Fruit fly (Drosophila melanogaster): ENCODE data around the gene CG16820.

The CG16820 gene

dm6 chr2L:13289689-13290088 is 43.7 kb downstream of the CG16820 start, which contains the start of gene CG31729 (continued):
- no peak for TF ChIP-seq az2 (GFP tag; optimal IDR thresholded peaks at IDR 0.05)
- TF ChIP-seq Dref (GFP tag; IDR thresholded peaks at IDR 0.05): no peak
- peak; percentile 35 for TF ChIP-seq phol (tag; optimal IDR thresholded peaks at IDR 0.05)
- no peak for TF ChIP-seq HLH54F (GFP tag; optimal IDR thresholded peaks at IDR 0.05)
- no peak for TF ChIP-seq CG4404 (GFP tag; IDR thresholded peaks at IDR 0.05)
- peak; percentile 50 for TF ChIP-seq Ets97D (GFP tag; optimal IDR thresholded peaks at IDR 0.05)
- no peak for TF ChIP-seq CG43689 (GFP tag; IDR thresholded peaks at IDR 0.05)
- no peak for TF ChIP-seq CG1529 (GFP tag; optimal IDR thresholded peaks at IDR 0.05)
- no peak for TF ChIP-seq CG15601 (tag; optimal IDR thresholded peaks at IDR 0.05)
- peak; percentile 4 for TF ChIP-seq Fer2 (tag; optimal IDR thresholded peaks at IDR 0.05)
- TF ChIP-seq stwl (tag; optimal IDR thresholded peaks at IDR 0.05): peak; percentile 59
- no peak for TF ChIP-seq CG7556 (GFP tag; optimal IDR thresholded peaks at IDR 0.05)
- TF ChIP-seq CG34376 (GFP tag; optimal IDR thresholded peaks at IDR 0.05): no peak
- TF ChIP-seq sug (tag; optimal IDR thresholded peaks at IDR 0.05): no peak
- no peak for TF ChIP-seq CG33557 (GFP tag; optimal IDR thresholded peaks at IDR 0.05)
- TF ChIP-seq CG10267 (tag; optimal IDR thresholded peaks at IDR 0.05): peak; percentile 86
- peak; percentile 28; the same call in 1 of the 2 replicates for TF ChIP-seq CG3847 (GFP tag; IDR thresholded peaks at IDR 0.05)
- no peak for TF ChIP-seq CG10543 (GFP tag; optimal IDR thresholded peaks at IDR 0.05)
- TF ChIP-seq CG14667 (GFP tag; IDR thresholded peaks at IDR 0.05): no peak
- TF ChIP-seq E2f2 (GFP tag; IDR thresholded peaks at IDR 0.05): peak; percentile 91
- no peak for TF ChIP-seq CG17802 (tag; optimal IDR thresholded peaks at IDR 0.05)
- peak; percentile 28 for TF ChIP-seq CG4424 (GFP tag; optimal IDR thresholded peaks at IDR 0.05)
- TF ChIP-seq CG10147 (GFP tag; optimal IDR thresholded peaks at IDR 0.05): no peak
- TF ChIP-seq Doc3 (GFP tag; IDR thresholded peaks at IDR 0.05; ENCODE audit: partially characterized antibody): no peak
- TF ChIP-seq CG14710 (tag; optimal IDR thresholded peaks at IDR 0.05): peak; percentile 2
- no peak for TF ChIP-seq CG15696 (tag; optimal IDR thresholded peaks at IDR 0.05)
- TF ChIP-seq sens (GFP tag): peak; percentile 85
- TF ChIP-seq vfl (GFP tag; optimal IDR thresholded peaks at IDR 0.05): no peak
- no peak for TF ChIP-seq jigr1 (GFP tag; IDR thresholded peaks at IDR 0.05)
- no peak for TF ChIP-seq CG6765 (GFP tag; optimal IDR thresholded peaks at IDR 0.05)
- TF ChIP-seq Ssrp (tag; optimal IDR thresholded peaks at IDR 0.05): no peak
- TF ChIP-seq CG4730 (GFP tag; IDR thresholded peaks at IDR 0.05): no peak
- peak; percentile 37; the same call in 1 of the 2 replicates for TF ChIP-seq Xrp1 (GFP tag; IDR thresholded peaks at IDR 0.05)
- no peak for TF ChIP-seq CG33213 (GFP tag; optimal IDR thresholded peaks at IDR 0.05)
- TF ChIP-seq CG9437 (GFP tag; optimal IDR thresholded peaks at IDR 0.05): no peak
- no peak for TF ChIP-seq D (optimal IDR thresholded peaks at IDR 0.05)
- no peak for TF ChIP-seq D (GFP tag; optimal IDR thresholded peaks at IDR 0.05)
- TF ChIP-seq ftz-f1 (GFP tag; optimal IDR thresholded peaks at IDR 0.05): peak; percentile 35
- TF ChIP-seq schlank (tag; optimal IDR thresholded peaks at IDR 0.05): no peak
- peak; percentile 39; the same call in 1 of the 2 replicates for TF ChIP-seq vvl (GFP tag; IDR thresholded peaks at IDR 0.05)
- TF ChIP-seq her (GFP tag; optimal IDR thresholded peaks at IDR 0.05): no peak
- TF ChIP-seq CG18476 (GFP tag; optimal IDR thresholded peaks at IDR 0.05): peak; percentile 21
- peak; percentile 83 for TF ChIP-seq Dp (GFP tag; optimal IDR thresholded peaks at IDR 0.05)
- peak; percentile 79 for TF ChIP-seq Med (GFP tag)
- TF ChIP-seq CG6854 (GFP tag; optimal IDR thresholded peaks at IDR 0.05): no peak
- no peak for TF ChIP-seq fu2 (GFP tag; optimal IDR thresholded peaks at IDR 0.05)
- TF ChIP-seq CG2129 (GFP tag; IDR thresholded peaks at IDR 0.05; ENCODE audit: partially characterized antibody): no peak

All from whole organism, embryonic.